Fruit fly (Drosophila melanogaster): ENCODE data around the gene CG14423.

DNA sequence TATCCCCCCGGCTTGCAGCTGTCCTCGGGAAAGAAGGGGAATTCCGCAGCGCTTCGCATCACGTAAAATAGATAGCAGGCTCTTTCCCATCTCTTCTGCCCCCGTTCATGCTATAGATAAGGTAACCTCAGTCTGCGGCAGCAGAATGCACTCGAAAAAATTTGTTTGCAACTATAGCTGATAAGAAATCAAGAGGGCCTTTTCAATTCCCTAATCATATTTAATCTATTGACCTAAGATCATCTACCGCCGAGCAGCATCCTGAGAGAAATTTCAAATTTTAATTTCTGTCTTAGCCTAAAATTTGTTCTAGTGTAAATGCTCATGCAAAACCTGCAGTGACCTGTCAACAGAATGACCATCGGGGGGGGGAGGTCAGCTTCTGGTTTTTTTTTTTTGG lies 11.4 kb downstream of the CG14423 start:
- TF ChIP-seq Hr96 (GFP tag; optimal IDR thresholded peaks at IDR 0.05) (no peak), CG7045 (GFP tag; optimal IDR thresholded peaks at IDR 0.05) (no peak), Clk (GFP tag; optimal IDR thresholded peaks at IDR 0.05) (no peak)
